Worm (Caenorhabditis elegans) whole organism, L3 larva: ENCODE measurements around the gene vha-4.

ENCODE experiments used
- R02D3.7 ChIP-seq: fragments of 150-350 bp; optimal IDR thresholded peaks from 2 replicates; lab custom pipeline; 2014; ENCODE audit warnings: missing biosample characterization, missing genetic modification characterization
- ZK546.5 ChIP-seq: sonication (generic microtip); optimal IDR thresholded peaks from 2 replicates; lab custom pipeline; 2017; ENCODE audit warnings: missing biosample characterization, missing genetic modification characterization
- aly-2 ChIP-seq: fragments of 150-350 bp; optimal IDR thresholded peaks from 2 replicates; lab custom pipeline; 2014; ENCODE audit warnings: missing biosample characterization, missing genetic modification characterization
- ama-1 ChIP-seq: fragments of 150-350 bp; optimal IDR thresholded peaks from 2 replicates; lab custom pipeline; 2018
- ceh-16 ChIP-seq: sonication (generic microtip); optimal IDR thresholded peaks from 2 replicates; lab custom pipeline; 2017; ENCODE audit warnings: missing biosample characterization, missing genetic modification characterization
- ceh-9 ChIP-seq: sonication (generic microtip); optimal IDR thresholded peaks from 2 replicates; lab custom pipeline; 2018; ENCODE audit warnings: missing biosample characterization, missing genetic modification characterization
- egl-27 ChIP-seq: sonication (generic microtip); optimal IDR thresholded peaks from 4 replicates; lab custom pipeline; 2017; ENCODE audit warnings: missing biosample characterization, missing genetic modification reagents, missing genetic modification characterization
- egl-5 ChIP-seq: fragments of 150-350 bp; optimal IDR thresholded peaks from 2 replicates; lab custom pipeline; 2017; ENCODE audit warnings: missing biosample characterization, missing genetic modification reagents, missing genetic modification characterization, inconsistent platforms
- elt-3 ChIP-seq, 3 experiments: fragments of 150-350 bp in 1 of 3; sonication (generic microtip) in 2 of 3; optimal IDR thresholded peaks; 2 replicates in 2 of 3; 4 replicates in 1 of 3; lab custom pipeline; 2014 to 2017; ENCODE audit warnings: missing biosample characterization in 3 of 3, missing genetic modification characterization in 3 of 3
- eor-1 ChIP-seq, 2 experiments: fragments of 150-350 bp; optimal IDR thresholded peaks; 2 replicates each; lab custom pipeline; 2014 to 2018; ENCODE audit warnings: missing biosample characterization in 2 of 2, missing genetic modification characterization in 2 of 2
- fkh-2 ChIP-seq: fragments of 150-350 bp; optimal IDR thresholded peaks from 2 replicates; lab custom pipeline; 2014; ENCODE audit warnings: missing biosample characterization, missing genetic modification reagents, missing genetic modification characterization
- hmg-11 ChIP-seq: sonication (generic microtip); optimal IDR thresholded peaks from 2 replicates; lab custom pipeline; 2016; ENCODE audit warnings: missing genetic modification characterization, missing compliant biosample characterization
- lin-15B ChIP-seq: fragments of 150-350 bp; optimal IDR thresholded peaks from 2 replicates; lab custom pipeline; 2014; ENCODE audit warnings: missing biosample characterization, missing genetic modification characterization
- lin-39 ChIP-seq: fragments of 150-350 bp; optimal IDR thresholded peaks from 2 replicates; lab custom pipeline; 2018; ENCODE audit warnings: missing biosample characterization, missing genetic modification reagents, missing genetic modification characterization
- lsy-12 ChIP-seq: sonication (generic microtip); optimal IDR thresholded peaks from 2 replicates; lab custom pipeline; 2016; ENCODE audit warnings: mild to moderate bottlenecking, missing genetic modification characterization, missing compliant biosample characterization
- mml-1 ChIP-seq: fragments of 150-350 bp; sonication (generic microtip); optimal IDR thresholded peaks from 3 replicates; lab custom pipeline; 2014; ENCODE audit warnings: missing biosample characterization, missing genetic modification characterization
- nfya-1 ChIP-seq: sonication (generic microtip); optimal IDR thresholded peaks from 2 replicates; lab custom pipeline; 2017; ENCODE audit warnings: missing genetic modification characterization, mild to moderate bottlenecking, missing compliant biosample characterization, antibody characterized with exemption, moderate library complexity; ENCODE audit not compliant: insufficient read depth
- nhr-11 ChIP-seq: fragments of 150-350 bp; optimal IDR thresholded peaks from 2 replicates; lab custom pipeline; 2014; ENCODE audit warnings: missing biosample characterization, missing genetic modification characterization
- nhr-23 ChIP-seq: fragments of 150-350 bp; optimal IDR thresholded peaks from 2 replicates; lab custom pipeline; 2014; ENCODE audit warnings: missing biosample characterization, missing genetic modification reagents, missing genetic modification characterization
- nhr-237 ChIP-seq: fragments of 150-350 bp; optimal IDR thresholded peaks from 2 replicates; lab custom pipeline; 2014; ENCODE audit warnings: missing biosample characterization, missing genetic modification characterization
- nhr-25 ChIP-seq: sonication (generic microtip); optimal IDR thresholded peaks from 2 replicates; lab custom pipeline; 2017; ENCODE audit warnings: missing biosample characterization, missing genetic modification characterization
- nhr-28 ChIP-seq: fragments of 150-350 bp; optimal IDR thresholded peaks from 2 replicates; lab custom pipeline; 2014; ENCODE audit warnings: missing biosample characterization, missing genetic modification characterization
- nhr-43 ChIP-seq: sonication (generic microtip); optimal IDR thresholded peaks from 2 replicates; lab custom pipeline; 2016; ENCODE audit warnings: mild to moderate bottlenecking, missing genetic modification characterization, missing compliant biosample characterization; ENCODE audit not compliant: poor library complexity, severe bottlenecking
- nhr-67 ChIP-seq: fragments of 150-350 bp; optimal IDR thresholded peaks from 2 replicates; lab custom pipeline; 2014; ENCODE audit warnings: missing biosample characterization, missing genetic modification characterization
- nhr-76 ChIP-seq: fragments of 150-350 bp; sonication (generic microtip); optimal IDR thresholded peaks from 5 replicates; lab custom pipeline; 2014; ENCODE audit warnings: missing biosample characterization, missing genetic modification characterization
- nhr-77 ChIP-seq: fragments of 150-350 bp; optimal IDR thresholded peaks from 2 replicates; lab custom pipeline; 2014; ENCODE audit warnings: missing biosample characterization, missing genetic modification characterization
- pha-4 ChIP-seq: fragments of 150-350 bp; optimal IDR thresholded peaks from 2 replicates; lab custom pipeline; 2014; ENCODE audit warnings: missing biosample characterization, missing genetic modification reagents, missing genetic modification characterization
- sea-2 ChIP-seq: fragments of 150-350 bp; sonication (generic microtip); optimal IDR thresholded peaks from 4 replicates; lab custom pipeline; 2014; ENCODE audit warnings: missing biosample characterization, missing genetic modification reagents, missing genetic modification characterization
- tbx-2 ChIP-seq: sonication (generic microtip); optimal IDR thresholded peaks from 2 replicates; lab custom pipeline; 2016; ENCODE audit warnings: mild to moderate bottlenecking, missing genetic modification characterization, missing compliant biosample characterization
- unc-62 ChIP-seq: fragments of 150-350 bp; sonication (generic microtip); optimal IDR thresholded peaks from 4 replicates; lab custom pipeline; 2014; ENCODE audit warnings: missing biosample characterization, missing genetic modification reagents, missing genetic modification characterization
- zag-1 ChIP-seq: fragments of 150-350 bp; optimal IDR thresholded peaks from 2 replicates; lab custom pipeline; 2014; ENCODE audit warnings: missing biosample characterization, missing genetic modification characterization
- ztf-4 ChIP-seq: fragments of 150-350 bp; optimal IDR thresholded peaks from 2 replicates; lab custom pipeline; 2014; ENCODE audit warnings: missing biosample characterization, missing genetic modification characterization

The vha-4 gene

DNA sequence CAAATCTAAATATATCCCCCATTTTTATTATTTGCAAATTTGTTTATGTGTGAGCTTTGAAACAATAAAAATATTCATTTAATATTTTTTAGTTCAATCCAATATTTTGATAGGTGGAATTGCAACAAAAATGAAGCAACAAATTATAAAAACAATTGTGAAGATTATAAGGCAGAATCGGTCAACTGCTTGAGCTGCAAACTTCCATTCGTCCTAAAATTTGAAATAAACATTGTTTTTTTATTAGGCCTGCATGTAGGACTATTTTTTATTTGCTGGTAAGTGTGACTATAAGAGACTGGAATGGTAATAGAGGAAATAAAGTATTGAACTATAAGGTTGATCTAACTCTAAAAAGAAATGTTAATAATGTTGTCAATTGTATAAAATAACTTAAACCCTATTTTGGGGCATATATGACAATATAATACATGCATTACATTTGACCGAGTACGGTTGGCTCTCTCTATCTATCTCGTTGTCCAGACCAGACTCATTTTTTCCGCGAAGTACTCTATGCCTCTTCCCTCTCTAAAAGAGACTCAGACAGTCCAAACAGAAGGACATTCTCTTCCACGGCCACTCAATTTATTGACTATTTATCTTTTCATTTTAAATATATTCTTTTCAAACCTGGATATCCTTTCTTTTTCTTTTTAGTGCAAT lies 33.4 kb downstream of the vha-4 start, which contains the start of gene T09A5.4:
Gene T09A5.4 (plus strand): TSS at position 616 of the 666 bp plus-strand sequence.
- peak; percentile 35 for TF ChIP-seq pha-4 (tag; lab: Kevin White, UChicago)
- no peak for TF ChIP-seq nhr-67 (tag; lab: Kevin White, UChicago)
- TF ChIP-seq nfya-1 (tag; lab: Kevin White, UChicago): peak; percentile 30
- TF ChIP-seq, all 47 proteins: peak for 2

DNA sequence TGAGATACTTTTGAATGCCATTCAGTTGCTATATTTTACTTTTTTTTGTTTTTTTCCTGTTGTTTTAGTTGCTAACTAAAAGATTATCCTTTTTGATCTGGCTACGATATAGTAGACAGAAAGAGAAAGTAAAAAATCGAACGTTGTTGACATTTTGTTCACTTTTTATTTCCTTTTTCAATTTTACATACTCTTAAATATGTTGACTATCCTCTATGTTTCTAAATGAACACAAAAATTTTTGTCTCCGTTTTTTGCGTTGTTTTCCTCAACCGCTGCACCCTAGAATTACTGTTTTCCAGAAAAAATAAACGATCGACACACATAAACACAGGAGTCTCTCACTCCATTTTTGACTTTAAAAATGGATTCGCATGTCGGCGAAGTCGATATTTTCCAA lies 37.1 kb downstream of the vha-4 start, which contains the start of gene klp-3:
Gene klp-3 (plus strand): TSS at position 301 of the 400 bp plus-strand sequence.
- TF ChIP-seq ZK546.5 (tag; lab: Kevin White, UChicago): no peak

DNA sequence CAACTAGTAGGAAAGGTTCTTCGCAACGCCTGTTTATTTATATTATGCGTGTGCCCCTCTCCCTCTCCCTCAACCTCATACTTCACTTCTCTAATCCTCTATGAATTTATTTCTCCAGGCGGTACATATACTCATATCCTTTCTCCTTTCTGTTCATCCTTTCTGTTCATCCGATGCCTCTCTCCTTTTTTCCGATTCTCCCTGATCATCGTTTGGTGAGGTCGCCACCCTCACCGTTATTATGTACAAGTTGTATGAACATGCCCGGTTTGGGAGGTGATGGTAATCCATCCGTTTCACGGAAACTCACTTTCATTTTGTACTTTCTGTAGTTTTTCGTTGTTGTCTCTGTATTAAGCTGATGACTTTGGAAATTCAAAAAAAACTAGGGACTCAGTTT lies 39.4 kb downstream of the vha-4 start:
- TF ChIP-seq unc-62 (GFP tag; lab: Kevin White, UChicago): no peak
- TF ChIP-seq mml-1 (tag; lab: Kevin White, UChicago): no peak
- no peak for TF ChIP-seq hmg-11 (tag; lab: Kevin White, UChicago)
- no peak for TF ChIP-seq nhr-43 (tag; lab: Kevin White, UChicago)
- TF ChIP-seq nhr-28 (tag; lab: Kevin White, UChicago): no peak
- TF ChIP-seq nhr-77 (tag; lab: Kevin White, UChicago): no peak
- TF ChIP-seq eor-1 (tag; optimal IDR thresholded peaks at IDR 0.05; lab: Kevin White, UChicago): no peak
- TF ChIP-seq egl-5 (tag; lab: Kevin White, UChicago): no peak
- TF ChIP-seq nhr-23 (tag; lab: Kevin White, UChicago): peak; percentile 25
- TF ChIP-seq fkh-2 (tag; lab: Kevin White, UChicago): no peak
- TF ChIP-seq nfya-1 (tag; lab: Kevin White, UChicago): peak; percentile 1
- TF ChIP-seq ceh-9 (tag; lab: Kevin White, UChicago): no peak
- no peak for TF ChIP-seq nhr-237 (tag; lab: Kevin White, UChicago)
- no peak for TF ChIP-seq lin-15B (tag; lab: Kevin White, UChicago)
- TF ChIP-seq ztf-4 (tag; lab: Kevin White, UChicago): no peak

DNA sequence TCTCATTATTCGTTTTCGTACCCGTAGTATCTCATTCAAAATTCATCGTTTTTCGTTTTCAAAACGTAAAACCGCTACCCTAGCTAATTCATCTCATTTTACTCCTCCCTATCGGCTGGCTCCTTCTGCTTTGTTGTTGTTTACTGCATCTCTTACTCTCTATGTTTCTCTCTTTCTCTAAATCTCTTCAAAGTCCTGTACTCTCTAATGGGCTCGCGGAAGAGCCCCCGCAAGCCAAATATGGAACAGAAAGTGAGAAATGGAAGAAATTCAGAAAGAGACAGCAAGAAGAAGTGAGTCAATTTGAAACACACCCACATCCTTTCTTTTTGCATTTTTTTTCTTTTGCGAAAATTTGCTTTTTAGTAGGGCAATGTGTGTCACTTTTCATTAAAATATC lies 40.5 kb downstream of the vha-4 start:
- TF ChIP-seq fkh-2 (tag; lab: Kevin White, UChicago) (peak; percentile 51), pha-4 (tag; lab: Kevin White, UChicago) (peak; percentile 1), R02D3.7 (tag; lab: Kevin White, UChicago) (no peak), nhr-23 (tag; lab: Kevin White, UChicago) (no peak), sea-2 (GFP tag; lab: Kevin White, UChicago) (peak; percentile 5), lin-39 (tag; lab: Kevin White, UChicago) (peak; percentile 91), lin-15B (tag; lab: Kevin White, UChicago) (no peak), aly-2 (no peak), nhr-76 (tag; lab: Kevin White, UChicago) (no peak), nfya-1 (tag; lab: Kevin White, UChicago) (peak; percentile 46), egl-27 (tag; lab: Kevin White, UChicago) (no peak)

ce11 chrII:7836613-7837226 lies 42.4 kb downstream of the vha-4 start:
- TF ChIP-seq ceh-16 (tag; lab: Kevin White, UChicago): no peak
- TF ChIP-seq eor-1 (tag; optimal IDR thresholded peaks at IDR 0.05; lab: Kevin White, UChicago): no peak
- no peak for TF ChIP-seq ztf-4 (tag; lab: Kevin White, UChicago)
- TF ChIP-seq R02D3.7 (tag; lab: Kevin White, UChicago): no peak
- TF ChIP-seq egl-5 (tag; lab: Kevin White, UChicago): peak; percentile 80
- TF ChIP-seq zag-1 (tag; lab: Kevin White, UChicago): no peak
- peak; percentile 37 for TF ChIP-seq nhr-11 (tag; lab: Kevin White, UChicago)
- TF ChIP-seq ama-1: no peak
- no peak for TF ChIP-seq nhr-67 (tag; lab: Kevin White, UChicago)
- TF ChIP-seq tbx-2 (tag; lab: Kevin White, UChicago): no peak
- TF ChIP-seq lin-39 (tag; lab: Kevin White, UChicago): peak; percentile 59
- TF ChIP-seq nfya-1 (tag; lab: Kevin White, UChicago): peak; percentile 12
- TF ChIP-seq lsy-12: no peak
- TF ChIP-seq aly-2: no peak
- TF ChIP-seq pha-4 (tag; lab: Kevin White, UChicago): no peak
- TF ChIP-seq unc-62 (GFP tag; lab: Kevin White, UChicago): peak; percentile 47
- TF ChIP-seq hmg-11 (tag; lab: Kevin White, UChicago): no peak
- TF ChIP-seq nhr-25 (tag; lab: Kevin White, UChicago): no peak
- no peak for TF ChIP-seq elt-3 (tag; optimal IDR thresholded peaks at IDR 0.05; lab: Kevin White, UChicago)
